Fruit fly (Drosophila melanogaster) whole organism, embryonic: ENCODE data around the gene fusl.
A peak's percentile ranks its signal among the peaks of the same experiment; 100 is the strongest.

Experiments
- Bdp1 ChIP-seq: fragments of 200-800 bp; sonication (Bioruptor generic); optimal IDR thresholded peaks from 3 replicates; lab custom pipeline; 2016; ENCODE audit warnings: missing biosample characterization, missing genetic modification characterization
- CG1024 ChIP-seq: fragments of 200-800 bp; sonication (Bioruptor generic); IDR thresholded peaks from 2 replicates; pipeline ENCODE4 v1.3.6; 2022; ENCODE audit warnings: missing biosample characterization, missing genetic modification characterization
- CG13296 ChIP-seq: fragments of 200-800 bp; sonication (Bioruptor generic); optimal IDR thresholded peaks from 3 replicates; lab custom pipeline; 2018; ENCODE audit warnings: missing biosample characterization, mild to moderate bottlenecking, missing genetic modification characterization
- CG15011 ChIP-seq: fragments of 200-800 bp; sonication (Bioruptor generic); optimal IDR thresholded peaks from 3 replicates; lab custom pipeline; 2018; ENCODE audit warnings: missing biosample characterization, mild to moderate bottlenecking, missing genetic modification characterization
- CG16779 ChIP-seq: fragments of 200-800 bp; sonication (Bioruptor generic); IDR thresholded peaks from 2 replicates; pipeline ENCODE4 v1.3.6; 2022; ENCODE audit warnings: missing biosample characterization, missing genetic modification characterization
- CG1792 ChIP-seq: fragments of 200-800 bp; sonication (Bioruptor generic); optimal IDR thresholded peaks from 2 replicates; lab custom pipeline; 2016; ENCODE audit warnings: missing biosample characterization, missing genetic modification characterization
- CG18476 ChIP-seq: fragments of 200-800 bp; sonication (Bioruptor generic); optimal IDR thresholded peaks from 2 replicates; lab custom pipeline; 2016; ENCODE audit warnings: missing biosample characterization, mild to moderate bottlenecking, missing genetic modification characterization
- CG2202 ChIP-seq: fragments of 200-800 bp; sonication (Bioruptor generic); optimal IDR thresholded peaks from 2 replicates; lab custom pipeline; 2018; ENCODE audit warnings: missing biosample characterization, mild to moderate bottlenecking, missing genetic modification characterization
- CG2889 ChIP-seq: fragments of 200-800 bp; sonication (Bioruptor generic); IDR thresholded peaks from 3 replicates; pipeline ENCODE4 v1.3.6; 2022; ENCODE audit warnings: missing biosample characterization, missing genetic modification characterization
- CG30020 ChIP-seq: fragments of 200-800 bp; optimal IDR thresholded peaks from 2 replicates; lab custom pipeline; 2019; ENCODE audit warnings: missing biosample characterization, mild to moderate bottlenecking, missing genetic modification characterization, moderate library complexity
- CG4730 ChIP-seq: fragments of 200-800 bp; sonication (Bioruptor generic); IDR thresholded peaks from 2 replicates; pipeline ENCODE4 v1.3.6; 2022; ENCODE audit warnings: missing biosample characterization, missing genetic modification characterization
- CG7786 ChIP-seq: fragments of 200-800 bp; sonication (Bioruptor generic); optimal IDR thresholded peaks from 2 replicates; lab custom pipeline; 2016; ENCODE audit warnings: missing biosample characterization, missing genetic modification characterization
- CG8290 ChIP-seq, 3 experiments: fragments of 200-800 bp; sonication (Bioruptor generic); optimal IDR thresholded peaks; 2 replicates each; lab custom pipeline; 2016 to 2019; ENCODE audit warnings: missing biosample characterization in 3 of 3, missing genetic modification characterization in 3 of 3, mild to moderate bottlenecking in 2 of 3, moderate library complexity in 1 of 3
- CG9876 ChIP-seq: fragments of 200-800 bp; sonication (Bioruptor generic); optimal IDR thresholded peaks from 2 replicates; lab custom pipeline; 2016; ENCODE audit warnings: missing biosample characterization, missing genetic modification characterization
- Dll ChIP-seq: fragments of 200-800 bp; sonication (Bioruptor generic); IDR thresholded peaks from 4 replicates; pipeline ENCODE4 v1.3.6; 2022; ENCODE audit warnings: missing biosample characterization, missing genetic modification characterization; ENCODE audit not compliant: partially characterized antibody
- Ets65A ChIP-seq: fragments of 200-800 bp; sonication (Bioruptor generic); peaks from one replicate; lab custom pipeline; 2016; ENCODE audit warnings: missing biosample characterization, missing genetic modification characterization
- Fer2 ChIP-seq: fragments of 200-800 bp; sonication (Bioruptor generic); optimal IDR thresholded peaks from 2 replicates; lab custom pipeline; 2018; ENCODE audit warnings: missing biosample characterization, mild to moderate bottlenecking, missing genetic modification characterization, moderate library complexity
- Fer3 ChIP-seq: fragments of 200-800 bp; sonication (Bioruptor generic); optimal IDR thresholded peaks from 2 replicates; lab custom pipeline; 2018; ENCODE audit warnings: missing biosample characterization, mild to moderate bottlenecking, missing genetic modification characterization, moderate library complexity
- HHEX ChIP-seq: fragments of 200-800 bp; sonication (Bioruptor generic); optimal IDR thresholded peaks from 3 replicates; lab custom pipeline; 2017; ENCODE audit warnings: missing biosample characterization, mild to moderate bottlenecking, missing genetic modification characterization, missing genetic modification reagents
- HLH54F ChIP-seq: fragments of 200-800 bp; sonication (Bioruptor generic); optimal IDR thresholded peaks from 3 replicates; lab custom pipeline; 2016; ENCODE audit warnings: missing biosample characterization, missing genetic modification characterization
- HLHmδ ChIP-seq: fragments of 200-800 bp; sonication (Bioruptor generic); optimal IDR thresholded peaks from 2 replicates; lab custom pipeline; 2018; ENCODE audit warnings: missing biosample characterization, mild to moderate bottlenecking, missing genetic modification characterization, moderate library complexity
- HmgD ChIP-seq: fragments of 200-800 bp; sonication (Bioruptor generic); optimal IDR thresholded peaks from 3 replicates; lab custom pipeline; 2016; ENCODE audit warnings: missing biosample characterization, missing genetic modification characterization
- Jarid2 ChIP-seq: fragments of 200-800 bp; sonication (Bioruptor generic); optimal IDR thresholded peaks from 3 replicates; lab custom pipeline; 2017; ENCODE audit warnings: mild to moderate bottlenecking, missing biosample characterization, missing genetic modification reagents, missing genetic modification characterization
- Mes4 ChIP-seq: fragments of 200-800 bp; sonication (Bioruptor generic); optimal IDR thresholded peaks from 2 replicates; lab custom pipeline; 2016; ENCODE audit warnings: missing biosample characterization, missing genetic modification characterization
- Ptx1 ChIP-seq: fragments of 200-800 bp; sonication (Bioruptor generic); IDR thresholded peaks from 2 replicates; pipeline ENCODE4 v1.3.6; 2022; ENCODE audit warnings: missing biosample characterization, missing genetic modification characterization
- Usf ChIP-seq: fragments of 200-800 bp; sonication (Bioruptor generic); optimal IDR thresholded peaks from 2 replicates; lab custom pipeline; 2017; ENCODE audit warnings: missing genotype, missing biosample characterization, missing genetic modification characterization
- Vsx1 ChIP-seq: fragments of 200-800 bp; sonication (Bioruptor generic); optimal IDR thresholded peaks from 2 replicates; lab custom pipeline; 2017; ENCODE audit warnings: missing biosample characterization, mild to moderate bottlenecking, missing genetic modification characterization, missing genetic modification reagents
- amos ChIP-seq: fragments of 200-800 bp; sonication (Bioruptor generic); IDR thresholded peaks from 2 replicates; pipeline ENCODE4 v1.3.6; 2022; ENCODE audit warnings: missing biosample characterization, missing genetic modification characterization; ENCODE audit not compliant: partially characterized antibody
- cato ChIP-seq: fragments of 200-800 bp; sonication (Bioruptor generic); optimal IDR thresholded peaks from 2 replicates; lab custom pipeline; 2016; ENCODE audit warnings: missing biosample characterization, missing genetic modification characterization, borderline replicate concordance
- crp ChIP-seq, 2 experiments: fragments of 200-800 bp; sonication (Bioruptor generic); optimal IDR thresholded peaks; 2 replicates in 1 of 2; 3 replicates in 1 of 2; lab custom pipeline; 2017; ENCODE audit warnings: missing biosample characterization in 2 of 2, missing genetic modification characterization in 2 of 2, mild to moderate bottlenecking in 1 of 2, moderate library complexity in 1 of 2
- dan ChIP-seq: fragments of 200-800 bp; sonication (Bioruptor generic); IDR thresholded peaks from 2 replicates; pipeline ENCODE4 v1.3.6; 2022; ENCODE audit warnings: missing biosample characterization, missing genetic modification characterization
- emc ChIP-seq: fragments of 200-800 bp; sonication (Bioruptor generic); optimal IDR thresholded peaks from 2 replicates; lab custom pipeline; 2016; ENCODE audit warnings: missing biosample characterization, missing genetic modification characterization
- eve ChIP-seq, 2 experiments: fragments of >200 bp; optimal IDR thresholded peaks; 2 replicates each; lab custom pipeline; 2017; ENCODE audit warnings: missing biosample characterization in 2 of 2, missing genetic modification characterization in 2 of 2
- fd102C ChIP-seq: fragments of 200-800 bp; sonication (Bioruptor generic); optimal IDR thresholded peaks from 2 replicates; lab custom pipeline; 2018; ENCODE audit warnings: missing biosample characterization, mild to moderate bottlenecking, missing genetic modification characterization, moderate library complexity
- gcm2 ChIP-seq: fragments of 200-800 bp; sonication (Bioruptor generic); optimal IDR thresholded peaks from 2 replicates; lab custom pipeline; 2016; ENCODE audit warnings: missing biosample characterization, missing genetic modification characterization
- gt ChIP-seq: fragments of 200-800 bp; sonication (Bioruptor generic); IDR thresholded peaks from 2 replicates; pipeline ENCODE4 v1.3.6; 2022; ENCODE audit warnings: missing biosample characterization, missing genetic modification characterization
- hb ChIP-seq: fragments of 200-800 bp; sonication (Bioruptor generic); IDR thresholded peaks from 3 replicates; pipeline ENCODE4 v1.3.6; 2022; ENCODE audit warnings: missing biosample characterization, missing genetic modification characterization; ENCODE audit not compliant: partially characterized antibody
- nerfin-1 ChIP-seq: fragments of 200-800 bp; sonication (Bioruptor generic); optimal IDR thresholded peaks from 3 replicates; lab custom pipeline; 2019; ENCODE audit warnings: missing biosample characterization, mild to moderate bottlenecking, missing genetic modification characterization, moderate library complexity
- nmo ChIP-seq: fragments of 200-800 bp; sonication (Bioruptor generic); optimal IDR thresholded peaks from 2 replicates; lab custom pipeline; 2018; ENCODE audit warnings: missing biosample characterization, mild to moderate bottlenecking, missing genetic modification characterization, moderate library complexity
- p53 ChIP-seq: fragments of 200-800 bp; sonication (Bioruptor generic); optimal IDR thresholded peaks from 2 replicates; lab custom pipeline; 2016; ENCODE audit warnings: missing biosample characterization, missing genetic modification characterization
- peb ChIP-seq: fragments of 200-800 bp; sonication (Bioruptor generic); IDR thresholded peaks from 2 replicates; pipeline ENCODE4 v1.3.6; 2022; ENCODE audit warnings: missing biosample characterization, missing genetic modification characterization
- run ChIP-seq: fragments of 200-800 bp; sonication (Bioruptor generic); optimal IDR thresholded peaks from 3 replicates; lab custom pipeline; 2018; ENCODE audit warnings: missing biosample characterization, mild to moderate bottlenecking, missing genetic modification characterization
- sc ChIP-seq, 3 experiments: fragments of >200 bp in 2 of 3; fragments of 200-800 bp in 1 of 3; sonication (Bioruptor generic) in 1 of 3; optimal IDR thresholded peaks; 2 replicates in 2 of 3; 3 replicates in 1 of 3; lab custom pipeline; 2017; ENCODE audit warnings: mild to moderate bottlenecking in 1 of 3, missing biosample characterization in 1 of 3, missing genetic modification characterization in 1 of 3, missing genetic modification reagents in 1 of 3
- sug ChIP-seq: fragments of 200-800 bp; optimal IDR thresholded peaks from 2 replicates; lab custom pipeline; 2019; ENCODE audit warnings: missing biosample characterization, mild to moderate bottlenecking, missing genetic modification characterization, moderate library complexity
- ttk ChIP-seq: fragments of 200-800 bp; sonication (Bioruptor generic); IDR thresholded peaks from 2 replicates; pipeline ENCODE4 v2.1.2; 2022; ENCODE audit warnings: missing biosample characterization, missing genetic modification characterization
- zen ChIP-seq: fragments of 200-800 bp; sonication (Bioruptor generic); optimal IDR thresholded peaks from 3 replicates; lab custom pipeline; 2018; ENCODE audit warnings: missing biosample characterization, mild to moderate bottlenecking, missing genetic modification characterization, moderate library complexity
- zen2 ChIP-seq: fragments of 200-800 bp; sonication (Bioruptor generic); IDR thresholded peaks from 3 replicates; pipeline ENCODE4 v1.3.6; 2022; ENCODE audit warnings: missing biosample characterization, missing genetic modification characterization; ENCODE audit not compliant: partially characterized antibody
- zfh1 ChIP-seq: fragments of 200-800 bp; sonication (Bioruptor generic); IDR thresholded peaks from 3 replicates; pipeline ENCODE4 v1.3.6; 2022; ENCODE audit warnings: missing biosample characterization, missing genetic modification characterization

fusl gene

DNA sequence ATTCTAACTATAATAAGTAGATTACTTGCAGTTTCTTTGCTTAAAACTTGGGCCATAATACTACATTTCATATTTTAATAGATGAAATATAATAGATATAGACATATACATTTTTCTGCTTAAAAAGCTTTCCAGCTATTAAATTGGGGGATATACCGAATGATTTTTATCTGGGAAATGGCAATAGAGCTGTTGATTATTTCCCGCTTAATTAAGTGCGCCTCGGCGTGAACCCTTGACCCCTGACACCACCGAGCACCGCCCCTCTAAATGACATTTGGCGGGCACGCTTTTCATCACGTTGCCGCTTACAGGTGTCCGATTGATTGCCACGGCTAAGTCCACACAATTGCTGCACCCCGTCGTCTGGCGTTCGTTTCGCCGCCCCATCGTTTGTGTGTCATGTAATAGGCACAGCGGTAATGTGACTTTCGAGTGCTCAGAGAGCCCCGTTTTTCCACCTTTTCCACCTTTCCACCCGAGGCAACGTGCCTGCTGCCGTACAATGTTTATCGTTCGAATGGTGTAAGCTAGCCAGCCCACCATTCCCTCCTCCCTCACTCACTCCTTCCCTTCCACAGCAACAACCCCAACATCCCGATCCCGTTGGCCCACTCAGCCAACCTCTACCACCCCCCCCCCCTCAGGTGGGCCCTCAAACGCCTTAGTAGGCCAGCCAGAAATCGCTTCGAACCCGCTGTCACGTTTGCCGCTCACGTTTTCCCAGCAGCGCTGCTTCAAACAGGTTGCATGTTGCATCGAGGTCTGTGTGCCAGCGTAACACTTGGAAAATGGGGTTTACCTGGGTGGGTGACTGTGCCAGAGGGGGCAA is 36.9 kb downstream of the fusl start (continued):
- TF ChIP-seq HHEX (GFP tag; lab: Kevin White, UChicago) = no peak
- no peak for TF ChIP-seq CG2202 (tag; lab: Kevin White, UChicago)
- no peak for TF ChIP-seq hb
- no peak for TF ChIP-seq CG4730 (GFP tag; lab: Robert Waterston, UW)
- TF ChIP-seq CG16779 (GFP tag; lab: Robert Waterston, UW) = no peak
- 0 out of 3 replicates have a peak, but pooled peaks have one; percentile 13 for TF ChIP-seq zfh1 (GFP tag; lab: Robert Waterston, UW)
- TF ChIP-seq CG18476 = no peak
- TF ChIP-seq Jarid2 (GFP tag; lab: Kevin White, UChicago) = no peak
- no peak for TF ChIP-seq CG7786 (GFP tag; lab: Kevin White, UChicago)
- no peak for TF ChIP-seq zen2 (GFP tag; lab: Robert Waterston, UW)
- no peak for TF ChIP-seq CG9876 (GFP tag; lab: Kevin White, UChicago)
- no peak for TF ChIP-seq Ptx1 (GFP tag; lab: Robert Waterston, UW)
- no peak for TF ChIP-seq HLHmδ (GFP tag; lab: Kevin White, UChicago)
- TF ChIP-seq run (tag; lab: Kevin White, UChicago) = no peak
- TF ChIP-seq CG8290 (GFP tag; optimal IDR thresholded peaks at IDR 0.05; lab: Kevin White, UChicago) = peak; percentile 81
- peak in 1 of 2 experiments; percentile 14 for TF ChIP-seq CG8290 (tag; optimal IDR thresholded peaks at IDR 0.05; lab: Kevin White, UChicago)
- TF ChIP-seq zen (tag; lab: Kevin White, UChicago) = no peak
- TF ChIP-seq fd102C (GFP tag; lab: Kevin White, UChicago) = no peak
- TF ChIP-seq p53 = no peak
- TF ChIP-seq CG30020 (tag; lab: Kevin White, UChicago) = no peak
- TF ChIP-seq CG1024 = no peak
- TF ChIP-seq emc (GFP tag; lab: Kevin White, UChicago) = no peak
- TF ChIP-seq eve (GFP tag; optimal IDR thresholded peaks at IDR 0.05; lab: Kevin White, UChicago) = no peak
- TF ChIP-seq Bdp1 (GFP tag; lab: Kevin White, UChicago) = no peak
- no peak for TF ChIP-seq Mes4 (GFP tag; lab: Kevin White, UChicago)
- no peak for TF ChIP-seq dan (GFP tag; lab: Robert Waterston, UW)
- no peak for TF ChIP-seq CG13296 (GFP tag; lab: Kevin White, UChicago)
- TF ChIP-seq CG2889 = no peak
- no peak for TF ChIP-seq peb (GFP tag; lab: Robert Waterston, UW)
- TF ChIP-seq HmgD (GFP tag; lab: Kevin White, UChicago) = no peak
- no peak for TF ChIP-seq CG15011 (GFP tag; lab: Kevin White, UChicago)
- peak; percentile 14 for TF ChIP-seq Ets65A (GFP tag; lab: Kevin White, UChicago)
- no peak for TF ChIP-seq Dll (GFP tag; lab: Robert Waterston, UW)
- TF ChIP-seq HLH54F (GFP tag; lab: Kevin White, UChicago) = no peak
- no peak for TF ChIP-seq cato
- no peak for TF ChIP-seq CG1792 (GFP tag; lab: Kevin White, UChicago)
- TF ChIP-seq gcm2 (GFP tag; lab: Kevin White, UChicago) = no peak
- TF ChIP-seq Fer2 (tag; lab: Kevin White, UChicago) = no peak
- no peak for TF ChIP-seq Vsx1 (GFP tag; lab: Kevin White, UChicago)
- TF ChIP-seq sc (optimal IDR thresholded peaks at IDR 0.05; lab: Kevin White, UChicago) = no peak
- TF ChIP-seq sc (GFP tag; optimal IDR thresholded peaks at IDR 0.05; lab: Kevin White, UChicago) = no peak
- no peak for TF ChIP-seq nerfin-1 (tag; lab: Kevin White, UChicago)
- TF ChIP-seq gt (GFP tag; lab: Robert Waterston, UW) = no peak
- TF ChIP-seq sug = peak; percentile 17
- no peak for TF ChIP-seq Fer3
- TF ChIP-seq Usf (GFP tag; lab: Kevin White, UChicago) = no peak
- TF ChIP-seq amos (GFP tag; lab: Robert Waterston, UW) = no peak
- no peak for TF ChIP-seq nmo (GFP tag; lab: Kevin White, UChicago)
- peak; percentile 78 for TF ChIP-seq ttk (GFP tag; lab: Robert Waterston, UW)
- TF ChIP-seq crp (GFP tag; optimal IDR thresholded peaks at IDR 0.05; lab: Kevin White, UChicago) = no peak
